Worm (Caenorhabditis elegans): ENCODE data around the gene C16A11.3.

DNA sequence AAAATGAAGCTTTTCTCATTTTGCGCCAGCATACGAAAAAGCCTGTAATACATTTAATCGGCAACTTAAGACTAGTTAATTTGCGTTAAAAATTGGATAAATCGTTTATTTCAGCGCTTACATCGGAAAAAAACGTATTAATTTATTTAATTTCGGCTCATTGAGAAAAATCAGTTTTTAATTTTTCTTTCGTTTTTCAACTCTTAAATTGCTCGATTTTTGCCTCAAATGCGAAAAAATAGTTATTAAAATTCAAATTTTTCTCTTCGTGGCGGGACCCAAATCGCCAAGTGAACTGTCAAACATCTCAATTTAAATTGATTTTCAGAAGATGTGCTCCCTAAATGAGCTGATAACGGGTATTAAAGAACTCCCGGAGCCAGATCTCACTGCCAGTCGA lies 6.4 kb upstream of the C16A11.3 start, which contains the start of gene C16A11.5:
- TF ChIP-seq ceh-9 (tag; optimal IDR thresholded peaks at IDR 0.05) (no peak), fkh-10 (GFP tag; optimal IDR thresholded peaks at IDR 0.05) (no peak), elt-2 (tag; optimal IDR thresholded peaks at IDR 0.05) (no peak), K09A11.1 (tag; optimal IDR thresholded peaks at IDR 0.05; ENCODE audit: insufficient read depth) (no peak), che-1 (tag; optimal IDR thresholded peaks at IDR 0.05) (no peak), pqm-1 (tag; optimal IDR thresholded peaks at IDR 0.05) (no peak), C08G9.2 (tag; optimal IDR thresholded peaks at IDR 0.05) (no peak), sox-2 (GFP tag; IDR thresholded peaks at IDR 0.05) (no peak), ceh-22 (tag; optimal IDR thresholded peaks at IDR 0.05) (no peak), Y22D7AL.16 (tag; optimal IDR thresholded peaks at IDR 0.05) (no peak)
